Worm (Caenorhabditis elegans) whole organism, young adult: ENCODE measurements around the gene ins-16.

ENCODE experiments used
- C17E4.6 ChIP-seq: fragments of 200-800 bp; sonication (Bioruptor generic); IDR thresholded peaks from 2 replicates; pipeline ENCODE4 v1.3.6; 2022; ENCODE audit warnings: missing genetic modification reagents, missing genetic modification characterization, missing compliant biosample characterization
- ceh-91 ChIP-seq: fragments of 200-800 bp; sonication (Bioruptor generic); IDR thresholded peaks from 2 replicates; pipeline ENCODE4 v1.3.6; 2022; ENCODE audit warnings: missing genetic modification reagents, missing genetic modification characterization, missing compliant biosample characterization
- hmg-20 ChIP-seq: fragments of 200-800 bp; sonication (Bioruptor generic); IDR thresholded peaks from 2 replicates; pipeline ENCODE4 v1.3.6; 2022; ENCODE audit warnings: missing genetic modification reagents, missing genetic modification characterization, missing compliant biosample characterization
- nfyb-1 ChIP-seq: fragments of 200-800 bp; sonication (Bioruptor generic); IDR thresholded peaks from 2 replicates; pipeline ENCODE4 v1.3.6; 2022; ENCODE audit warnings: missing genetic modification reagents, missing genetic modification characterization, missing compliant biosample characterization
- nhr-179 ChIP-seq: sonication (generic microtip); optimal IDR thresholded peaks from 2 replicates; lab custom pipeline; 2016; ENCODE audit warnings: mild to moderate bottlenecking, missing genetic modification characterization, missing compliant biosample characterization
- nhr-27 ChIP-seq: fragments of 200-800 bp; sonication (Bioruptor generic); optimal IDR thresholded peaks from 2 replicates; lab custom pipeline; 2018; ENCODE audit warnings: mild to moderate bottlenecking, missing genetic modification characterization, moderate library complexity, missing compliant biosample characterization
- pha-4 ChIP-seq: fragments of 150-350 bp; sonication (generic microtip); optimal IDR thresholded peaks from 2 replicates; lab custom pipeline; 2014; ENCODE audit warnings: missing biosample characterization, missing genetic modification reagents, missing genetic modification characterization
- rec-8 ChIP-seq, 2 experiments: sonication (generic microtip); optimal IDR thresholded peaks; 2 replicates each; lab custom pipeline; 2016; ENCODE audit warnings: mild to moderate bottlenecking in 2 of 2, missing genetic modification characterization in 2 of 2, missing genetic modification reagents in 2 of 2, missing genotype in 2 of 2, missing biosample characterization in 1 of 2, missing compliant biosample characterization in 1 of 2, moderate library complexity in 1 of 2
- snpc-1.1 ChIP-seq: sonication (generic microtip); optimal IDR thresholded peaks from 2 replicates; lab custom pipeline; 2017; ENCODE audit warnings: missing genetic modification characterization, mild to moderate bottlenecking, missing compliant biosample characterization, antibody characterized with exemption, moderate library complexity, missing genotype, missing genetic modification reagents; ENCODE audit not compliant: insufficient read depth
- unc-130 ChIP-seq: sonication (generic microtip); optimal IDR thresholded peaks from 2 replicates; lab custom pipeline; 2016; ENCODE audit warnings: missing genetic modification reagents, missing genetic modification characterization, missing compliant biosample characterization
- unc-62 ChIP-seq: fragments of 150-350 bp; optimal IDR thresholded peaks from 2 replicates; lab custom pipeline; 2014; ENCODE audit warnings: missing biosample characterization, missing genetic modification reagents, missing genetic modification characterization

DNA sequence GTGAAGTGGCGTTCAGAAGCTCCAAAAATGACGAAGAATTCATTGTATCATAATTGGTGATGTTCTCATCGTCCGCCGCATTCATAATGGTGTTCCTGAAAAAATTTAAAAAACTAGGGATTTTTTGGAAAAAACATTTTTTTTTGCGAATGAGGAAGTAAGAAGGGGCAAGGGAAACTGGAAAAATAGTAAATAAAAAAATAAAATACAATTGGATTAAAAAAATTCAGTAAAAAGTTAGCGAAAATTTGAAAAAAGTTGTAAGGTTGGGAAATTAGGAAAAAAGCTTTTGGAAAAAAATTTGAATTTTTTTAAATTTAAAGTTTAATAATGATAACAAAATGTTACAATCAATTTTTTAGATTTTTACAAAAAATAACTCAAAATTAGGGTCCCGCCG, 39.3 kb downstream of the ins-16 start, which contains the start of gene ckr-2:
- TF ChIP-seq unc-62 (GFP tag; lab: Kevin White, UChicago) (no peak), rec-8 (tag; optimal IDR thresholded peaks at IDR 0.05; lab: Kevin White, UChicago) (no peak), ceh-91 (GFP tag; lab: Robert Waterston, UW) (no peak), nhr-179 (tag; lab: Kevin White, UChicago) (no peak), unc-130 (GFP tag; lab: Kevin White, UChicago) (no peak), hmg-20 (GFP tag; lab: Robert Waterston, UW) (no peak), nhr-27 (no peak), snpc-1.1 (tag; lab: Kevin White, UChicago) (no peak), C17E4.6 (no peak), pha-4 (tag; lab: Kevin White, UChicago) (no peak), nfyb-1 (no peak)
